Worm (Caenorhabditis elegans) whole organism, L4/young adult: ENCODE results near the gene klp-4.

Experiments
- W03F9.2 ChIP-seq: fragments of 150-350 bp; optimal IDR thresholded peaks from 2 replicates; lab custom pipeline; 2014; ENCODE audit warnings: missing biosample characterization, missing genetic modification characterization
- dao-5 ChIP-seq: sonication (generic microtip); optimal IDR thresholded peaks from 2 replicates; lab custom pipeline; 2016; ENCODE audit warnings: missing genotype, missing genetic modification characterization, moderate library complexity, missing compliant biosample characterization
- him-1 ChIP-seq: sonication (generic microtip); optimal IDR thresholded peaks from 2 replicates; lab custom pipeline; 2016; ENCODE audit warnings: missing genotype, missing genetic modification reagents, missing genetic modification characterization, missing compliant biosample characterization

klp-4 gene

DNA sequence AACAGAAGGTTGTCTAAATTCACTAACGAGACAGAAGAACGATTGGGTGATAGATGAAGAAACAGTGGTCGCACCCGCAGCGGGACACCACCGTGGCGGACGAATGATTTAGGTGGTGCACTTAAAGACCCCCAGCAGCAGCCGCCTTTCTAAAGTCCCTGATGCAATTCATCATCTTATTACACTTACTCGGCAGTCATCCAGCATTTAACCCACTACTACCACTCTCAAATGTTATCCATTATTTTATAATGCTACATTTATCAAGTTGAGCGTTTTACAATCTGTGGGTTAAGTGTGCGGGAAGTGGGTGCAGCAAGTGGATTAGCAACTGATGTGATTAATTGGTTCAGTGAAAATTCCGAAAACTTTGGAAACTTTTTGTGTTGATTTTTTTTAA is 11.7 kb upstream of the klp-4 start:
- no peak for TF ChIP-seq dao-5 (tag; lab: Kevin White, UChicago)
- no peak for TF ChIP-seq W03F9.2 (tag; lab: Kevin White, UChicago)
- no peak for TF ChIP-seq him-1 (tag; lab: Kevin White, UChicago)

DNA sequence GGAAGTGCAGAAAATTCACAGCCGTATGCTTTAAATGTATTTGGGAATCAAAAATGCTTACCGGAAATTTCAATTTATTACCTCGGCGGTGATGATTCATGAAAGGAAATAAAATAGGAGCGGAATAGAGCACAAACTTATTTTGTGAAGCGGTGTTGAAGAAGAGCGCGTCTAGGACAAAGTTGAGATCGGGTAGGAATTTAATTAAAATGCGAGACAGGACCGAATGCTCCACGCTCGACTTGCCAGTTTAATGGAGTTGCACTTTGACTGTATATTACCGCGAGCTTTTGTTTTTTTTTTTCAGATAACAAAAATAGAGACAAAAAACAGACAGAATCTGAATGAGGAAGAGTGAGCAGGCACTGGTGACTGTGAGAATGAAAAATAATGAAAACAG is 6.1 kb upstream of the klp-4 start:
- TF ChIP-seq dao-5 (tag; lab: Kevin White, UChicago) (no peak), him-1 (tag; lab: Kevin White, UChicago) (no peak), W03F9.2 (tag; lab: Kevin White, UChicago) (no peak)

DNA sequence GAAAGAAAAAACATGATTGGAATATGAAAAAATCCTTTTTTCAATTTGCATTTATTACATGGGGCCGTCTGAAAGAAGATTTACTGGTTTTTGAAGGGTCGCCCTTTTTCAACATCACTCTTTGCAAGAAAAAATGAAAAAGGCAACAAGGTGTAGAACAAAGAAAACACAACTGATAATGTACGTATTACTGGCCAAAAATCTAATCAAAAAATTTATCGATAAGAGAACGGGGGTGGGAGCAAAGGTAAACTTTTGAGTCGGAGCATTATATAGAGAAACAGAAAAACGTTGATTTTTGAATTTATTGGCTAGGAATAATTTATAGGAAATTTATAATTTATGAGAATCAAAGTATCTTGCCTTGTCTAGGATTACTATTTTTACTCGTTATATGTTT is 3.4 kb upstream of the klp-4 start:
- TF ChIP-seq dao-5 (tag; lab: Kevin White, UChicago) = no peak
- no peak for TF ChIP-seq W03F9.2 (tag; lab: Kevin White, UChicago)
- no peak for TF ChIP-seq him-1 (tag; lab: Kevin White, UChicago)

DNA sequence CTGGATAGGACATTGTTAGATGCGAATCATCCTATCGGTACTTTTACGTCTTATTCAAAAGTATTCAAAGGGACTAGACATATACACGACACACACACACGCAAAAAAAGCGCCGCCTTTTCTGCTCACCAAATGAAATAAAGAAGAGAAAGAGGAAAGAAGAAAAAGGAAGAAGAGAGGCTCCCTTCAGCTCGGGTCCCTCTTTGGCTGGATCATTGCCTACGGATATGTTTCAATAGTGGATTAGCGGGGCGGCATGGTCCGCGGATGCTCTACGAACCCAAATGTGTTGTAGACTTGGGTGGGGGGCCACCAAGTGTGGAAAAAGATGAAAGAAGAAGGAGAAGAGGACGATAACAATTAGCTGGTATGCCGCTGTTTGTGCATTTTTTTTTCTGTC is 2.9 kb upstream of the klp-4 start:
- TF ChIP-seq dao-5 (tag; lab: Kevin White, UChicago) (no peak), him-1 (tag; lab: Kevin White, UChicago) (no peak), W03F9.2 (tag; lab: Kevin White, UChicago) (no peak)

DNA sequence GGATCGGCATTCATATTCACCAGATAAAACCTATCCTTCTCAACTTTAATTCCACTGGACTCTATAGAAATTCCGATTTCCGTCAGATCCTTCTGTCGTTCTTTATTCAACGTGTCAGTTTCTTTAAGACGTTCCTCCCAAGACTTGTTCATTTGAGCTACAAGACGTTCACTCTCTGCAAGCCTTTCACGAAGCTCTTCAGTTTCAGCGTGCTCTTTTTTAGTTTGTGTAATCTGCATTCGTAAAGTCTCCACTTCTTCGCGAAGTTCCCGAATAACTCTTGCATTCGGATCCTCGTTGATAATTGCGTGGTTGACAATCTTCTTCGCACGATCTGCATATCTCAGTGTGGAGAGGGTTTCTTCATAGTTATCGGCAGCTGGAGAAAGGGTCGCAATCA is 1.8 kb downstream of the klp-4 start:
- TF ChIP-seq W03F9.2 (tag; lab: Kevin White, UChicago) = no peak
- no peak for TF ChIP-seq him-1 (tag; lab: Kevin White, UChicago)
- no peak for TF ChIP-seq dao-5 (tag; lab: Kevin White, UChicago)

DNA sequence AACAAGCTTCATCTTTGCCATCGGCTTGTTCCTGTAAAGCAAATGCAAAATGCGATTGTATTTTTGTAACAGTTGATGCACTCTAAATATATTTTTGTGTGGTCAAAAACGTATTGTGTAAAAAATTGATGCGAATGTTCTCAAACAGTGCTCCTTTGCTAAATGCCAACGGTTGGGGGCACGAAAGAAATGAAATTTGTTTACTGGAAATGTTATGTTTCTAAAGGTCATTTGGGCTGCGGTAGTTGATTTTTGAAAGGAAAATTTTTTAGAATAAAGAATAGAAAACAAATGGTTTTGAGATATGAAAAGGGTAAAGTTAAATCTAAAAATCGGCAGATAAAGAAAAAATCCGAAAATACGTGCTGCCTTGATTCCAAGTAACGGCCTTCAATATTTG is 8.0 kb downstream of the klp-4 start, which contains the start of gene C15C7.6:
C15C7.6 (minus strand) TSS at position 101 of the 400 bp plus-strand sequence.
- no peak for TF ChIP-seq W03F9.2 (tag; lab: Kevin White, UChicago)
- TF ChIP-seq dao-5 (tag; lab: Kevin White, UChicago) = no peak
- no peak for TF ChIP-seq him-1 (tag; lab: Kevin White, UChicago)

DNA sequence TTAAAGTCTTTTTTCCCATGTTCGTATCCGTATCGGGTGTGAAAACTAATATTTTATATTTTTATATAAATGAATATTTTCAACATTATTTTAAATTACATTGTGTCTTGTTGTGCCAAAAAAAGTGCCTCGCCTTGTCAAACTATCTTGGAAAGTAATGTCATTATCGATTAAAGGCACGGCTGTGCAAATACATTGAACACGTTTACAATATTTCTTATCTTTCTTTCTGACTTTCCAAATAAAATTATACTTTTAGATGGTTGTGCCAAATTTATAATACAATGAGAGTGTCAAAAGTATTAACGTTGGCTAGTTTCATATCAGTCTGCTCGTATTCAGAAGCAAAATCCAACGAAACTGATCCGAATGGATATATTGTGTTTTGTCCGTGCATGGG is 12.9 kb downstream of the klp-4 start, which contains the start of gene pfut-1:
pfut-1 (plus strand) TSS at position 258 of the 400 bp plus-strand sequence.
- no peak for TF ChIP-seq him-1 (tag; lab: Kevin White, UChicago)
- TF ChIP-seq W03F9.2 (tag; lab: Kevin White, UChicago) = no peak
- no peak for TF ChIP-seq dao-5 (tag; lab: Kevin White, UChicago)

DNA sequence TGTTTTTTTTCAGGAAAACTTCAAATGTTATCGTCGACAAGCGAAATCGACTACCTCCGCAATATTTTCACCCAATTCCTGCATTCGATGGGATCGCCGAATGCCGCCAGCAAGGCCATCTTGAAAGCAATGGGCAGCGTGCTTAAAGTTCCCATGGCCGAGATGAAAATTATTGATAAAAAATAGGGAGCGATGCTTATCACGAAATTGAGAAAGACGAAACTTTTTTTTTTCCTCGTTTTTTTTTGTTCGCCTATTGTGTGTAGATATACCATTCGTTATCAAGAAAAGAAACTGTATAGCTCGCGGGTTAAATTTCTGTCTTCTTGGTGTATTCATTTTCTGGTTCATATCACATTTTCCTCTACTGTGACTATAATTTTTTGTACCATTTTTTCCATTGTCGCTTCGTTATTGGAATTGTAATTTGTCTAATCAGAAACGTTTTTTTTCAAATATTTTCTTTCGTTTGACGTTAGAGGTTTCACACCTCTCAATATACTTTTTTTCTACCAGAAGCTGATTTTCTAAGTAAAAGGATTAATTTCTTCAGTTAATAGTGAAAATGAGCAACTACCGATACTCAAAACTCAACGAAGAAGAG is 14.4 kb downstream of the klp-4 start, which contains the start of gene syx-6:
syx-6 (plus strand) TSS at position 554 of the 604 bp plus-strand sequence.
- no peak for TF ChIP-seq W03F9.2 (tag; lab: Kevin White, UChicago)
- TF ChIP-seq dao-5 (tag; lab: Kevin White, UChicago) = no peak
- no peak for TF ChIP-seq him-1 (tag; lab: Kevin White, UChicago)

DNA sequence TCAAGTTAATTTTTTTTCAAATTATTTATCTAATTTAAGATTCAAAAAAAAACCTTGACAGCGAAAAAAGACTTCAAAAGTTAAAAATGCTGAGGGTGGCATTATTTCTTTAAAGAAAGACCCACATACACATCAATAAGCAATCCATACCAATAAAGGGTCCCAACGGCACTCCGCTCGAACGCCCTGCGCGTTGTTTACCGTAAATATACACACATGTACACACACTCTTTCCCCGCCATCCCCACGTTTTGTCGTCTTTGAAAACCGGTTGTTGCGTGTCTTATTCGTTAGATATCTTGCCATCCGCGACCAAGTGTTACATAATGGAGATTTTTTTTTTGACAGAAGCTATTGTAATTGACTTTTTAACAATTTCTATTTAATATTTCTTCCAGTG is 19.0 kb downstream of the klp-4 start, which contains the start of gene gcc-1:
gcc-1 (plus strand) TSS at position 399 of the 400 bp plus-strand sequence.
- TF ChIP-seq dao-5 (tag; lab: Kevin White, UChicago) (no peak), him-1 (tag; lab: Kevin White, UChicago) (no peak), W03F9.2 (tag; lab: Kevin White, UChicago) (no peak)

DNA sequence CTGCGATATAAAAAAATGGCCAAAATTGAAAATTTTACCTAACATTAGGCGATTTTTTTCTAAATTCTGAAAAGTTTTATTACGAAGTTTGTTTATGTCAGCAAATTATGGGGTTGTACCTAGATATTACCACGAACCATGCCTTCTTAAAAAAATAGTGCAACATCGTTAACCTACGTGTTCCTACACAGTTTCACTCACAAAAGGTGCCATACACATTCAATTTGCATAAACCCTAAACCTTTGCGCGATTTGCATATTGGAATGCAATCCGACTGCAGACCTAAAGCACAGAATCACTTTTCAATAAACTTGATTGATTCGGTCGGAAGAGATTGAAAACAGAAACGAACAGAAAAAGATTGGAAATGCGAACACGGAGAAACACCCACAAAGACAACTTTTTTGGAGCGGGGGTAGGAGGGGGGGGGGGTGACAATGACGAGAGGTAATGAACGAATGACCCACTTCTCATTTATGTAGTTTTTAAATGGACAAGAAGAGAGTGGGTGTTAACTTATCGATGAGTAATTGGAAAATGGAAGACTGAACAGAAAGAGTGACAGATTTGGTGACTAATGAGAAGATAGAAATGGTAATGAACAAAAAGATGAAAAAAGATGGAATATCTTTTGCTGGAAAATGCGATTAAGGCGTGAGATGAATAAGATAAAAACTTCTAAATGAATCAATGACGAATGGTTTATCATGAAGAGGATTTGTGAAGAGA is 22.3 kb downstream of the klp-4 start:
- TF ChIP-seq him-1 (tag; lab: Kevin White, UChicago) (no peak), W03F9.2 (tag; lab: Kevin White, UChicago) (no peak), dao-5 (tag; lab: Kevin White, UChicago) (no peak)

DNA sequence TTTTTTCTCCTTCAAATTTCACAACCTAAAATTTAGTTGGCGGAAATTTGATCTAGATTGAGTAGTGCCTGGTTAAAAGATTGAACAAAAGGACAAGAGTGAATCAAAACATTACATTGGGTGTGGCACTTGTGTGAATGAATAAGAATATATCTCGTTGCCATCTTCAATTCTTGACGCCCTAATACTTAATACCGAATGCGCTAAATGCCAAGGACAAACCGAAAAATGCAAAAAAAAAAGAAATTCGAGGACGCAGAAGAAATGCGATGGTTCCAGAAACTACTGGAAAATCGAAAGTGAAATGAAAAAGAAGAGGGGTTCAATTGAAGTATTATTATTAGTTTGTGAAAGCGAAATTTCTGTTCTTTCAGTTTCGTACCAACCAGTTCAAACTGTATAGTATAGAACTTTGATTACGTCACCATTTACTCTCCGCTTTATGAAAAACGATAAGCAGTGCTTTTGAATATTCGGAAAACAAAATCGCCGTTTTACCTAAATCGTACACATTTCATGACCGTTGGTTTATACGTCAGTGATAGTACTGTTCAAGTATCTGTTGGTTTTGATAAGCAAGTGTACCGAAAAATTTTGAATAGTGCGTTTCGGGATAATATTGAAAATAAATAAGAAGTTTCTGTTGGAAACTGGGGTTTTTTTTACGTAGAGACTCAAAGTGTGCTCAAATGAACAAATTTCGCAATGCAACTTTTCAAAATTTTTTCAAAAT is 23.2 kb downstream of the klp-4 start:
- no peak for TF ChIP-seq dao-5 (tag; lab: Kevin White, UChicago)
- TF ChIP-seq W03F9.2 (tag; lab: Kevin White, UChicago) = no peak
- TF ChIP-seq him-1 (tag; lab: Kevin White, UChicago) = no peak

DNA sequence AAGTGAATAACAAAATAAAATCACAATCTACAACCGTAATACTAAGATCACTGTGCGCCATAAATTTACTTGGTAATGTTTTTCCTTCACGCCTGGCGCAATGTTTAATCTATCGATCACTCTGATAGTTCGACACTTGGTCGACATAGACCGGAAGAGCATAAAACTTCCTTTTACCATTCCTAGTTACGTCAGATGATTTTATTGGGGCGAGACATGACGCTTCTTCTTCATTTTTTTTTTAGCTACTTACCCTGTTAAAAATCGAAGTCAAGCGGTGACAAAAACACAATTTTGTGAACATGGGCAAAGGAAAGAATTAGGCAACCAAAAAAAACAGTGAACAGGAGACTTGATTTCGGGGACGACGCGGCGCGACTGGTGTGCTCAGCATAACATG is 23.9 kb downstream of the klp-4 start:
- TF ChIP-seq dao-5 (tag; lab: Kevin White, UChicago) (no peak), W03F9.2 (tag; lab: Kevin White, UChicago) (no peak), him-1 (tag; lab: Kevin White, UChicago) (no peak)

DNA sequence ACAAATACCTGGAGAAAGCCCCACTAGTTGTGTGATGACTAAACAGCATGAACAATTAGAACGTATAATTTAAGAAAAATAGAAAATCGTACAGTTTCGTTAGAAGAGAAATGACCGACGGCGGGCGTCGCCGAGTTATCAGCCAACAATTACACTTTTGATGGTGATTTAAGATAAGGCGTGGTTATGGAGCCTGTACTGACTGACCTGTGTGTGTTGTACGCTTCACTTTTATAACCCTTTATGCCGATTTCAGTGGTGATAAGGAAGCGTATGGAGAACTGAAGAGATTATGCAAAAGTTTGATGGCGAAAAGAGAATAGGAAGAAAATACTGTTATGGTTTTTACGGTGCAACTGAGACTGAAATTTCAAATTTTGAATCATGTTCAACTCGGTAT is 25.4 kb downstream of the klp-4 start:
- TF ChIP-seq W03F9.2 (tag; lab: Kevin White, UChicago) = no peak
